Worm (Caenorhabditis elegans): ENCODE results near the gene clc-32.

The clc-32 gene

ce11 chrV:16182110-16182509 lies 41.1 kb upstream of the clc-32 start, which contains the start of gene srz-13:
Gene srz-13, plus strand, starts transcription at chrV:16182410.
- TF ChIP-seq daf-8 (GFP tag; IDR thresholded peaks at IDR 0.05) (no peak), dpl-1 (GFP tag; optimal IDR thresholded peaks at IDR 0.05) (no peak), unc-130 (GFP tag; optimal IDR thresholded peaks at IDR 0.05) (no peak), ceh-82 (tag; optimal IDR thresholded peaks at IDR 0.05) (no peak), unc-62 (GFP tag; optimal IDR thresholded peaks at IDR 0.05 in 1 of 2) (no peak), unc-62 (tag; optimal IDR thresholded peaks at IDR 0.05) (no peak), Y75B8A.6 (GFP tag; IDR thresholded peaks at IDR 0.05) (no peak), spr-1 (tag; optimal IDR thresholded peaks at IDR 0.05) (no peak), attf-4 (tag; optimal IDR thresholded peaks at IDR 0.05) (no peak), nhr-41 (GFP tag; IDR thresholded peaks at IDR 0.05) (no peak), lim-7 (GFP tag; IDR thresholded peaks at IDR 0.05) (no peak), F10B5.3 (tag; optimal IDR thresholded peaks at IDR 0.05) (no peak), ceh-62 (tag; optimal IDR thresholded peaks at IDR 0.05) (no peak), nhr-76 (tag; optimal IDR thresholded peaks at IDR 0.05) (no peak), tra-1 (GFP tag; IDR thresholded peaks at IDR 0.05) (no peak), jun-1 (tag; optimal IDR thresholded peaks at IDR 0.05) (no peak), F26F4.8 (GFP tag; conservative IDR thresholded peaks at IDR 0.05) (no peak)

DNA sequence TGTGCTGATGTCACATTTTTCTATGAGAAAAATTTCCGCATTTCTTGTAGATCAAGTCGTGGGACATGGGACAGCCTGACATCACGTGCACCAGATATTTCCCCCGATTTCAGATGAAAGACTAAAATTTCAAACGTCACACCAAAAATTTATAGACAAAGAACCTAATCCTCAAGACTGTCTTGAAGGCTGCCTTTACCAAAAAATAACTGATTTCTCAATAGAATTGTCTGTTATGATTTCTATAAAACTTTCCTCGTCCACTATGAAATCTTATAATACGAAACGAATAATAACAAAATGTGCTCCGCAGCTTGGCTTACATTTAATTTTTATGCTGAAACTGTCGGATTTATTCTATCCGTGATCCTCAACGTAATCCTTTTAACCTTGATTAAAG lies 39.4 kb upstream of the clc-32 start, which contains the start of gene str-106:
Gene str-106, plus strand, starts transcription at position 301 of the 400 bp plus-strand sequence.
- TF ChIP-seq ceh-20 (GFP tag; IDR thresholded peaks at IDR 0.05), result no peak
- no peak for TF ChIP-seq vab-7 (GFP tag; IDR thresholded peaks at IDR 0.05)
- no peak for TF ChIP-seq lin-13 (GFP tag; optimal IDR thresholded peaks at IDR 0.05)
- no peak for TF ChIP-seq lin-15B (tag; optimal IDR thresholded peaks at IDR 0.05)
- TF ChIP-seq zfp-2 (tag; optimal IDR thresholded peaks at IDR 0.05), result no peak
- no peak for TF ChIP-seq mep-1 (tag; optimal IDR thresholded peaks at IDR 0.05)
- no peak for TF ChIP-seq dve-1 (tag; optimal IDR thresholded peaks at IDR 0.05; ENCODE audit: insufficient read depth)
- no peak for TF ChIP-seq zag-1 (tag; optimal IDR thresholded peaks at IDR 0.05)
- TF ChIP-seq egl-43 (GFP tag; IDR thresholded peaks at IDR 0.05), result no peak
- no peak for TF ChIP-seq spr-3 (GFP tag; optimal IDR thresholded peaks at IDR 0.05)
- TF ChIP-seq ces-1 (GFP tag; optimal IDR thresholded peaks at IDR 0.05), result no peak
- no peak for TF ChIP-seq F37D6.2 (tag; optimal IDR thresholded peaks at IDR 0.05)
- no peak for TF ChIP-seq mes-2 (tag; optimal IDR thresholded peaks at IDR 0.05; ENCODE audit: poor library complexity, severe bottlenecking)
- no peak for TF ChIP-seq fkh-10 (GFP tag; optimal IDR thresholded peaks at IDR 0.05)
- no peak for TF ChIP-seq egl-27 (tag; optimal IDR thresholded peaks at IDR 0.05)

DNA sequence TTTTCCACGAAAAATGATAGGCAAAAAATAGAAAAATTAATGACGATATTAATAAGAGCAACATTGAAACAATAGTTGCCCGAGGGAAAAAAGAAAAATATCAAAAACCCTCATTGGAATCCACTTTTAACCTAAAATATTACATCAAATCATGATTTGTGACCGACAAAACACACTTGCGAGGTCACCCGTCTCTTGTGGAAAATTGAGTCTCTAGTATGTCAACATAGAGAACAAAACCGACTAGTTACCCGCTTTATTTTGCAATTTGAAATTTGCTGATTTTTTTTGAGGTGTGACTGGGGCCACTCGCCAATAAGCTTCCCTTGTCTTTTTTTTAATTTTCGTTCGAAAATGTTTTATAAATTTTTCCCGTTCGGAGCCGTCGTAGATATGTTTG lies 34.8 kb upstream of the clc-32 start, which contains the start of gene cyp-33D1:
Gene cyp-33D1, minus strand, starts transcription at position 101 of the 400 bp plus-strand sequence.
- TF ChIP-seq duxl-1 (tag; optimal IDR thresholded peaks at IDR 0.05; ENCODE audit: poor library complexity), result no peak
- TF ChIP-seq attf-4 (tag; optimal IDR thresholded peaks at IDR 0.05), result no peak
- no peak for TF ChIP-seq egl-27 (tag; optimal IDR thresholded peaks at IDR 0.05)
- no peak for TF ChIP-seq arid-1 (GFP tag; conservative IDR thresholded peaks at IDR 0.05)
- no peak for TF ChIP-seq F44E2.7 (GFP tag; IDR thresholded peaks at IDR 0.05)
- TF ChIP-seq nhr-111 (GFP tag; optimal IDR thresholded peaks at IDR 0.05), result no peak
- TF ChIP-seq hlh-11 (tag; optimal IDR thresholded peaks at IDR 0.05), result no peak

ce11 chrV:16175227-16175626 lies 34.3 kb upstream of the clc-32 start:
- TF ChIP-seq pqm-1 (tag; optimal IDR thresholded peaks at IDR 0.05) (peak; percentile 59), lsy-2 (tag; optimal IDR thresholded peaks at IDR 0.05) (no peak), zfp-3 (GFP tag; conservative IDR thresholded peaks at IDR 0.05) (no peak), nhr-41 (GFP tag; IDR thresholded peaks at IDR 0.05) (no peak), php-3 (GFP tag; IDR thresholded peaks at IDR 0.05) (peak; percentile 44; the same call in 1 of the 2 replicates), nhr-28 (tag; optimal IDR thresholded peaks at IDR 0.05) (peak; percentile 58), lin-13 (GFP tag; optimal IDR thresholded peaks at IDR 0.05) (no peak), ceh-32 (tag; optimal IDR thresholded peaks at IDR 0.05; ENCODE audit: poor library complexity) (no peak), daf-16 (GFP tag; optimal IDR thresholded peaks at IDR 0.05) (no peak), daf-16 (tag; optimal IDR thresholded peaks at IDR 0.05) (peak; percentile 77), ceh-20 (GFP tag; IDR thresholded peaks at IDR 0.05) (no peak)
